Fruit fly (Drosophila melanogaster): ENCODE results near the gene eIF4G1.
A peak's percentile ranks its signal among the peaks of the same experiment; 100 is the strongest.
"Not testable (repeated sequence)": the region's sequence is repeated elsewhere in the genome, so short reads cannot be mapped to it uniquely, and the experiment has no call there.

The eIF4G1 gene

DNA sequence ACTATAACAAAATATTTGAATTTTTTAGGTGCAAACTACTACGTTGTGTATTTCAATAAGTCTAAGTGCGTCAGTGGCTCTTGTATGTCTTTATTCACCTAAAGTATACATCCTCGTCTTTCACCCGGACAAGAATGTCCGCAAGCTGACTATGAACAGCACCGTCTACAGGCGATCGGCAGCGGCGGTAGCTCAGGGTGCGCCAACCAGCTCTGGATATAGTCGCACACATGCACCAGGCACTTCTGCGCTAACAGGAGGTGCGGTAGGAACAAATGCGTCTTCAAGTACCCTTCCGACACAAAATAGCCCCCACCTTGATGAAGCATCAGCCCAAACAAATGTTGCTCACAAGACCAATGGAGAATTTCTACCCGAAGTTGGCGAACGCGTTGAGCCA is 15.7 kb upstream of the eIF4G1 start:
- no peak for TF ChIP-seq pad (GFP tag; optimal IDR thresholded peaks at IDR 0.05)

dm6 chr4:944354-944753 is 13.8 kb upstream of the eIF4G1 start:
- peak; percentile 35 for TF ChIP-seq kay (GFP tag; ENCODE audit: borderline replicate concordance)
- TF ChIP-seq Hr96 (GFP tag; optimal IDR thresholded peaks at IDR 0.05): no peak

- no peak for TF ChIP-seq cnc (optimal IDR thresholded peaks at IDR 0.05)
- TF ChIP-seq Mnt (GFP tag; optimal IDR thresholded peaks at IDR 0.05): no peak
- no peak for TF ChIP-seq CG7045 (GFP tag; optimal IDR thresholded peaks at IDR 0.05)
- TF ChIP-seq kay (GFP tag; ENCODE audit: borderline replicate concordance): no peak
- TF ChIP-seq Crg-1 (GFP tag; optimal IDR thresholded peaks at IDR 0.05): no peak
- no peak for TF ChIP-seq bab1 (GFP tag; optimal IDR thresholded peaks at IDR 0.05)
- TF ChIP-seq toe (GFP tag; optimal IDR thresholded peaks at IDR 0.05): no peak
- no peak for TF ChIP-seq CG7101 (tag; optimal IDR thresholded peaks at IDR 0.05)
- TF ChIP-seq CG1620 (GFP tag; optimal IDR thresholded peaks at IDR 0.05): no peak
- TF ChIP-seq pad (GFP tag; optimal IDR thresholded peaks at IDR 0.05): no peak
- no peak for TF ChIP-seq Hr96 (GFP tag; optimal IDR thresholded peaks at IDR 0.05)
- no peak for TF ChIP-seq CG12768 (GFP tag; optimal IDR thresholded peaks at IDR 0.05)
- no peak for TF ChIP-seq cic (GFP tag; optimal IDR thresholded peaks at IDR 0.05)
Observed at dm6 chr4:937119-937518, 6.6 kb upstream of the eIF4G1 start.

DNA sequence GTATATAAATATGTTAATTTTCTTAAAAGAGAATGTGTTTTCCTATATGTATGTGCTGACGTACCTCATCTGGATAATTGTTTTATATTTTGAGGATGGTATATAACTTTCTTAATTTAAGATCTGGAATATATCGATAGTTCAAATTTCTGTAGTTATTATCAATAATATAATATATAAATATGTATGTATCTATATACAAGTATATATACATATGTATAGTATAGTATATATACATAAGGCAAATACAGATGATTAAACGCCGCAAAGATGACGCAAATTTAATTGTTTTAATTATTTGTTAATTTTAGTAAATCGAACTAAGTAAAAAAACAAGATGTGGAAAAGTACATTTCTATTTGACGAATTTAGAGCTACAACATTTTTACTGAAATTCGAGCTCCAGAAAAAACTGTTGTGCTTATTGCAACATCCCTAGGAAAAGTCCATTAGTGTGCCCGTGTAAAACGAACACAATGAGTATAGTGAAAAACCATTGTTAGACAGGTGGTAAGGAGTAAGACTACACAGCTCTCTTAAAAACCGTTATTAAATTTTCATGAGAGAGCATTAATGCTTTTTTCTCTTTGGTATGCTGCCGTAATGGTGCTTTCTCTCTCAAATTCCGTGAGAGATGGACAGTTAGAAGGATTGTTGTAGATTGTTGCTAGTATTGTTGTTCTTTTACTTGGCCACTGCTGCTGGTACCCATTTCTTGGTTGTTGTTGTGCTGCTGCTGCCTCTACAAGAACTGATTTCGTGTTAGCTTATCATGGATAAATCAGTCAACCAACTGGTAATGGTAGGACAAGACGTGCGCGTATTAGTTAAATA is 5.7 kb upstream of the eIF4G1 start, which contains the start of gene mGluR:
Gene mGluR (plus strand): TSS at position 784 of the 834 bp plus-strand sequence.
- no peak for TF ChIP-seq Hr96 (GFP tag; optimal IDR thresholded peaks at IDR 0.05)
- no peak for TF ChIP-seq CG7045 (GFP tag; optimal IDR thresholded peaks at IDR 0.05)
- TF ChIP-seq Crg-1 (GFP tag; optimal IDR thresholded peaks at IDR 0.05): no peak
- TF ChIP-seq CG7101 (tag; optimal IDR thresholded peaks at IDR 0.05): no peak
- TF ChIP-seq CG14711 (tag; optimal IDR thresholded peaks at IDR 0.05): no peak
- TF ChIP-seq bab1 (GFP tag; optimal IDR thresholded peaks at IDR 0.05): no peak
- TF ChIP-seq CG1620 (GFP tag; optimal IDR thresholded peaks at IDR 0.05): no peak
- TF ChIP-seq CG12768 (GFP tag; optimal IDR thresholded peaks at IDR 0.05): no peak
- no peak for TF ChIP-seq kay (GFP tag; ENCODE audit: borderline replicate concordance)
- TF ChIP-seq CG5204 (GFP tag; optimal IDR thresholded peaks at IDR 0.05): no peak
- no peak for TF ChIP-seq Mnt (GFP tag; optimal IDR thresholded peaks at IDR 0.05)
- no peak for TF ChIP-seq pad (GFP tag; optimal IDR thresholded peaks at IDR 0.05)
- no peak for TF ChIP-seq CG11617 (GFP tag; optimal IDR thresholded peaks at IDR 0.05)
- TF ChIP-seq toe (GFP tag; optimal IDR thresholded peaks at IDR 0.05): no peak
- TF ChIP-seq ovo (GFP tag; optimal IDR thresholded peaks at IDR 0.05): no peak
- TF ChIP-seq tj (GFP tag; optimal IDR thresholded peaks at IDR 0.05): no peak
- TF ChIP-seq cnc (optimal IDR thresholded peaks at IDR 0.05): no peak

DNA sequence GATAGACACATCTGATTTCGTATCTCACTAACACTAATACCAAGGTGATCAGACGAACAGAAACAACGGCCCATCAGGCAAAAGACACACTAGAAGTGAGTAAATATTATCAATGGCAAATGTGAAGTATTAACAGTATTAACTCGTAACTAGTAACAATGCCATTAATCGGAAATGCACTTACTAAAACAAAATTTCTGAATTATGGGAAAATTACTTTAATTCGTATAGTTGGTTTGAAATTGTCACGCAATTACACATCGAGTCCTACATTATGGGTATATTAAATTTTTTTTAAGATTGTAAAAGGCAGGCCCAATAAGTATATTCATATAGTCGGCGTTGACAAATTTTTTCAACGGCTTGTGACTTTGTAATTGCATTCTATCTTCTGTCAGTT is 7.9 kb downstream of the eIF4G1 start:
- TF ChIP-seq cnc (optimal IDR thresholded peaks at IDR 0.05) (no peak), CG5204 (GFP tag; optimal IDR thresholded peaks at IDR 0.05) (peak; percentile 54), CG14711 (tag; optimal IDR thresholded peaks at IDR 0.05) (peak; percentile 7), CG7045 (GFP tag; optimal IDR thresholded peaks at IDR 0.05) (no peak), cic (GFP tag; optimal IDR thresholded peaks at IDR 0.05) (peak; percentile 82), CG1620 (GFP tag; optimal IDR thresholded peaks at IDR 0.05) (no peak), ovo (GFP tag; optimal IDR thresholded peaks at IDR 0.05) (no peak), pad (GFP tag; optimal IDR thresholded peaks at IDR 0.05) (no peak), bab1 (GFP tag; optimal IDR thresholded peaks at IDR 0.05) (no peak), Crg-1 (GFP tag; optimal IDR thresholded peaks at IDR 0.05) (peak; percentile 24), tj (GFP tag; optimal IDR thresholded peaks at IDR 0.05) (no peak), kay (GFP tag; ENCODE audit: borderline replicate concordance) (no peak), CG33017 (tag; optimal IDR thresholded peaks at IDR 0.05) (peak; percentile 65), CG11617 (GFP tag; optimal IDR thresholded peaks at IDR 0.05) (peak; percentile 64), CG7101 (tag; optimal IDR thresholded peaks at IDR 0.05) (peak; percentile 53), CG12768 (GFP tag; optimal IDR thresholded peaks at IDR 0.05) (peak; percentile 39), Mnt (GFP tag; optimal IDR thresholded peaks at IDR 0.05) (peak; percentile 13)

DNA sequence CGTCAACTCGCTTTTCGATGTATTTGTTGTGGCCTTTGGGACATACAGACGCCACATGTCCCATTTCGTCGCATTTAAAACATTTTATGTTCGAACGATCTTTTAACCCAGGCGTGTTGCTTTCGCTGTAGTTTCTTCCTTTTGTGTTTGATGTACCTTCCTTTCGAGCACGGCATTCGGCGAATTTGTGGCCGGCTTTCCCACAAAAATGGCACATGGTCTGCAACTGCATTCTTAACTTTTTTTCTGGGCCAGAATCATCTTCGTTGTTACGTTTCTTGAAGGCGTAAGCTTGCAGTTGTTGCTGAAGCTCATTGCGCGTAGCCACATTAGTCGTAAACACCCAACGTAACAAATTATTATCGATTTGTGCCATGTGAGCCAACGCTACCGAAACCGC is 18.3 kb downstream of the eIF4G1 start, which contains the start of gene unc-13:
Gene unc-13 (minus strand): TSS at position 101 of the 400 bp plus-strand sequence.
- TF ChIP-seq Crg-1 (GFP tag; optimal IDR thresholded peaks at IDR 0.05); kay (GFP tag; ENCODE audit: borderline replicate concordance); pad (GFP tag; optimal IDR thresholded peaks at IDR 0.05): not testable (repeated sequence)

DNA sequence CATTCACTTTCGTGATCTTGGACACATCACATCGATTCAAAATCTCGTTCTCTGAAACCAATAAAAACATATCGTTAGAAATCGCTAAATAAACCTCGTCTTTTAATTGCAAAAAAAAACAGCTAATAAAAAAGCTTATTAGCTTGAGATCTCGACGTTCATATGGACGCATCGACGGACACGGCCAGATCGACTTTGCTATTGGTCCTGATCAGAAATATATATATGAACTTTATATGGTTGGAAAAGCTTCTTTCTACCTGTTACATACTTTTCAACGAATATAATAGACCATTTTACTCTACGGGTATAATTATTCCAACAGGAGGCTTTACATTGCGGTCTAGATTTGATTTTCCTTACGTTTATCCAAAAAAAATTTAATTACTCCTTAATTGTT is 21.4 kb downstream of the eIF4G1 start:
- no peak for TF ChIP-seq CG33017 (tag; optimal IDR thresholded peaks at IDR 0.05)
- no peak for TF ChIP-seq Clk (GFP tag; optimal IDR thresholded peaks at IDR 0.05)
- TF ChIP-seq toe (GFP tag; optimal IDR thresholded peaks at IDR 0.05): no peak
- TF ChIP-seq pad (GFP tag; optimal IDR thresholded peaks at IDR 0.05): no peak
- TF ChIP-seq kay (GFP tag; ENCODE audit: borderline replicate concordance): peak; percentile 92
- TF ChIP-seq bab1 (GFP tag; optimal IDR thresholded peaks at IDR 0.05): no peak
- TF ChIP-seq CG1620 (GFP tag; optimal IDR thresholded peaks at IDR 0.05): no peak
